Worm (Caenorhabditis elegans) whole organism, L2 larva: Measurements from ENCODE around the gene mes-1.

ENCODE experiments used
- C34F6.9 ChIP-seq: fragments of 150-350 bp; optimal IDR thresholded peaks from 2 replicates; lab custom pipeline; 2014; ENCODE audit warnings: missing biosample characterization, missing genetic modification characterization
- F13H6.1 ChIP-seq: sonication (generic microtip); optimal IDR thresholded peaks from 2 replicates; lab custom pipeline; 2016; ENCODE audit warnings: missing genetic modification characterization, missing compliant biosample characterization
- R02D3.7 ChIP-seq: fragments of 150-350 bp; optimal IDR thresholded peaks from 2 replicates; lab custom pipeline; 2014; ENCODE audit warnings: missing biosample characterization, missing genetic modification characterization
- Y55F3AM.14 ChIP-seq: fragments of 200-800 bp; sonication (Bioruptor generic); optimal IDR thresholded peaks from 2 replicates; lab custom pipeline; 2018; ENCODE audit warnings: mild to moderate bottlenecking, missing genetic modification characterization, missing compliant biosample characterization
- alr-1 ChIP-seq: fragments of 150-350 bp; optimal IDR thresholded peaks from 2 replicates; lab custom pipeline; 2014; ENCODE audit warnings: missing biosample characterization, missing genetic modification characterization
- aly-2 ChIP-seq: fragments of 150-350 bp; optimal IDR thresholded peaks from 2 replicates; lab custom pipeline; 2014; ENCODE audit warnings: missing biosample characterization, missing genetic modification characterization
- blmp-1 ChIP-seq: sonication (generic microtip); optimal IDR thresholded peaks from 2 replicates; lab custom pipeline; 2017; ENCODE audit warnings: missing genetic modification characterization, mild to moderate bottlenecking, missing compliant biosample characterization, antibody characterized with exemption, moderate library complexity; ENCODE audit not compliant: insufficient read depth
- dmd-4 ChIP-seq: sonication (generic microtip); optimal IDR thresholded peaks from 2 replicates; lab custom pipeline; 2017; ENCODE audit warnings: missing biosample characterization, missing genetic modification characterization
- elt-1 ChIP-seq: fragments of 150-350 bp; optimal IDR thresholded peaks from 2 replicates; lab custom pipeline; 2014; ENCODE audit warnings: missing biosample characterization, missing genetic modification characterization
- gmeb-1 ChIP-seq: fragments of 150-350 bp; optimal IDR thresholded peaks from 2 replicates; lab custom pipeline; 2014; ENCODE audit warnings: missing biosample characterization, missing genetic modification characterization
- lin-11 ChIP-seq: fragments of 150-350 bp; sonication (generic microtip); optimal IDR thresholded peaks from 2 replicates; lab custom pipeline; 2014; ENCODE audit warnings: missing biosample characterization, missing genetic modification characterization, inconsistent platforms, mixed read lengths
- lin-39 ChIP-seq: fragments of 150-350 bp; optimal IDR thresholded peaks from 2 replicates; lab custom pipeline; 2014; ENCODE audit warnings: missing biosample characterization, missing genetic modification reagents, missing genetic modification characterization
- lsy-2 ChIP-seq, 2 experiments: fragments of 150-350 bp in 1 of 2; sonication (generic microtip) in 1 of 2; optimal IDR thresholded peaks; 2 replicates each; lab custom pipeline; 2014 to 2017; ENCODE audit warnings: missing biosample characterization in 2 of 2, missing genetic modification characterization in 2 of 2
- mab-5 ChIP-seq: fragments of 150-350 bp; optimal IDR thresholded peaks from 2 replicates; lab custom pipeline; 2014; ENCODE audit warnings: missing biosample characterization, missing genetic modification characterization
- mbf-1 ChIP-seq: sonication (generic microtip); optimal IDR thresholded peaks from 2 replicates; lab custom pipeline; 2017; ENCODE audit warnings: missing biosample characterization, missing genetic modification characterization
- mdl-1 ChIP-seq, 2 experiments: fragments of 150-350 bp in 1 of 2; sonication (generic microtip) in 1 of 2; optimal IDR thresholded peaks; 2 replicates each; lab custom pipeline; 2017; ENCODE audit warnings: missing biosample characterization in 2 of 2, missing genetic modification characterization in 2 of 2
- nhr-10 ChIP-seq: sonication (generic microtip); optimal IDR thresholded peaks from 2 replicates; lab custom pipeline; 2017; ENCODE audit warnings: missing biosample characterization, missing genetic modification characterization
- nhr-11 ChIP-seq: fragments of 150-350 bp; optimal IDR thresholded peaks from 2 replicates; lab custom pipeline; 2014; ENCODE audit warnings: missing biosample characterization, missing genetic modification characterization
- nhr-12 ChIP-seq: fragments of 150-350 bp; optimal IDR thresholded peaks from 2 replicates; lab custom pipeline; 2014; ENCODE audit warnings: missing biosample characterization, missing genetic modification characterization
- nhr-129 ChIP-seq: fragments of 150-350 bp; optimal IDR thresholded peaks from 2 replicates; lab custom pipeline; 2014; ENCODE audit warnings: missing biosample characterization, missing genetic modification characterization
- nhr-21 ChIP-seq: fragments of 150-350 bp; optimal IDR thresholded peaks from 2 replicates; lab custom pipeline; 2014; ENCODE audit warnings: missing biosample characterization, missing genetic modification characterization
- nhr-23 ChIP-seq: fragments of 150-350 bp; optimal IDR thresholded peaks from 2 replicates; lab custom pipeline; 2014; ENCODE audit warnings: missing biosample characterization, missing genetic modification reagents, missing genetic modification characterization
- nhr-25 ChIP-seq: fragments of 150-350 bp; sonication (generic microtip); optimal IDR thresholded peaks from 3 replicates; lab custom pipeline; 2014; ENCODE audit warnings: missing biosample characterization, missing genetic modification characterization
- nhr-77 ChIP-seq: fragments of 150-350 bp; optimal IDR thresholded peaks from 2 replicates; lab custom pipeline; 2014; ENCODE audit warnings: missing biosample characterization, missing genetic modification characterization
- peb-1 ChIP-seq: fragments of 150-350 bp; optimal IDR thresholded peaks from 2 replicates; lab custom pipeline; 2014; ENCODE audit warnings: missing biosample characterization, missing genetic modification characterization
- sem-4 ChIP-seq: fragments of 150-350 bp; optimal IDR thresholded peaks from 2 replicates; lab custom pipeline; 2014; ENCODE audit warnings: missing biosample characterization, missing genetic modification reagents, missing genetic modification characterization
- skn-1 ChIP-seq: sonication (generic microtip); optimal IDR thresholded peaks from 2 replicates; lab custom pipeline; 2017; ENCODE audit warnings: missing biosample characterization, missing genetic modification characterization
- sma-3 ChIP-seq: sonication (generic microtip); optimal IDR thresholded peaks from 2 replicates; lab custom pipeline; 2016; ENCODE audit warnings: missing genetic modification reagents, missing genetic modification characterization, missing compliant biosample characterization
- sma-9 ChIP-seq, 2 experiments: fragments of 150-350 bp in 1 of 2; sonication (generic microtip) in 1 of 2; optimal IDR thresholded peaks; 2 replicates each; lab custom pipeline; 2014 to 2016; ENCODE audit warnings: missing genetic modification characterization in 2 of 2, mild to moderate bottlenecking in 1 of 2, missing biosample characterization in 1 of 2, missing compliant biosample characterization in 1 of 2, missing genetic modification reagents in 1 of 2, moderate library complexity in 1 of 2
- snpc-4 ChIP-seq: fragments of 150-350 bp; optimal IDR thresholded peaks from 2 replicates; lab custom pipeline; 2014; ENCODE audit warnings: missing biosample characterization, missing genetic modification characterization
- unc-39 ChIP-seq: fragments of 150-350 bp; optimal IDR thresholded peaks from 2 replicates; lab custom pipeline; 2014; ENCODE audit warnings: missing biosample characterization, missing genetic modification characterization
- unc-62 ChIP-seq: fragments of 150-350 bp; optimal IDR thresholded peaks from 2 replicates; lab custom pipeline; 2014; ENCODE audit warnings: missing biosample characterization, missing genetic modification reagents, missing genetic modification characterization
- ztf-4 ChIP-seq: fragments of 150-350 bp; optimal IDR thresholded peaks from 2 replicates; lab custom pipeline; 2014; ENCODE audit warnings: missing biosample characterization, missing genetic modification characterization

The mes-1 gene

ce11 chrX:11854903-11855302 is 2.4 kb upstream of the mes-1 start, which contains the start of gene F54F7.8:
Gene F54F7.8 (minus strand): TSS chrX:11855003.
- TF ChIP-seq mab-5 (tag; lab: Kevin White, UChicago), result no peak
- TF ChIP-seq lsy-2 (tag; optimal IDR thresholded peaks at IDR 0.05; lab: Kevin White, UChicago), result no peak
- no peak for TF ChIP-seq nhr-129 (tag; lab: Kevin White, UChicago)
- TF ChIP-seq skn-1 (tag; lab: Kevin White, UChicago), result no peak
- no peak for TF ChIP-seq snpc-4 (tag; lab: Kevin White, UChicago)
- TF ChIP-seq peb-1 (tag; lab: Kevin White, UChicago), result no peak
- no peak for TF ChIP-seq nhr-12 (tag; lab: Kevin White, UChicago)
- TF ChIP-seq lin-39 (tag; lab: Kevin White, UChicago), result no peak
- TF ChIP-seq sma-3 (GFP tag; lab: Kevin White, UChicago), result no peak
- no peak for TF ChIP-seq unc-39 (tag; lab: Kevin White, UChicago)

DNA sequence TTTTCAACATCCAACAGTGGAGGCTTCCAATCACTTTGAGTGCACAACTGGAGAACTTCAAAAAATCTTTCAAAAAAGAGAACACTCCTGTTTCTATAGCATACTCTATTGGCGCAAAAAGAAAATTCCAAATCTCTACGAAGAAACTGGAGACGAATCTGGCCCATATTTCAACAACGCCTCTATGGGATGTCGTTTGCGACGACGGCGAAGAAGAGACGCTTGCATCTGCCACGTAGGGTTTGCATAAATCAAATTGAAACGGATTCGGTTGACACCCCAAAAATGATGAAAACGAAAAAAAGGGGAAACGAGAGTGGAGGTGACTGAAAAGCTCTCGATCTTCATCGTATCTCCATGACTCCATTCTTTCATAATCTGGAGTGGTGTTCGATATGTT is 1.1 kb upstream of the mes-1 start:
- no peak for TF ChIP-seq gmeb-1 (tag; lab: Kevin White, UChicago)
- TF ChIP-seq elt-1 (tag; lab: Kevin White, UChicago), result no peak
- TF ChIP-seq lin-39 (tag; lab: Kevin White, UChicago), result no peak
- no peak for TF ChIP-seq dmd-4
- no peak for TF ChIP-seq sem-4 (tag; lab: Kevin White, UChicago)
- TF ChIP-seq C34F6.9 (tag; lab: Kevin White, UChicago), result no peak
- TF ChIP-seq lsy-2 (tag; optimal IDR thresholded peaks at IDR 0.05; lab: Kevin White, UChicago), result no peak
- no peak for TF ChIP-seq Y55F3AM.14
- no peak for TF ChIP-seq nhr-129 (tag; lab: Kevin White, UChicago)
- TF ChIP-seq aly-2 (tag; lab: Kevin White, UChicago), result no peak
- no peak for TF ChIP-seq peb-1 (tag; lab: Kevin White, UChicago)

DNA sequence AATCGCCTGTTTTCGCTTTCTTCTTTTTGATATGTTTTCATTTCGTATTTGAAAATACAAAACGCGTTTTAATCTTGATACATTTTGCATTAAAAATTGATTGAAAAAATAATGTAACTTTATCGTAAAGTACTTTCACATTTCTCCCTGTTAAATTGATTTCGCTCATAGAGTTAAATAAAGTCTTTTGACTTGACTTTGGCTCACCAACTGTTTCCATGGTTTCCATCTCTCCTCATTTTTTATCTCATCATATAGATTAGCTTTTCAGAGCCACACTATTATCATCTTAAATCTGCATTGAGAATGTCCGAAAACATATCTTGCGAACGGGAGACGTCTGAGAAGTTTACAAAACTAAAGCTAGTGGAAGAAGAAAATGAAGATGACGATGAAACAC is 6.0 kb downstream of the mes-1 start, which contains the start of gene F54F7.10:
Gene F54F7.10, plus strand, starts transcription at position 301 of the 400 bp plus-strand sequence.
- no peak for TF ChIP-seq skn-1 (tag; lab: Kevin White, UChicago)
- no peak for TF ChIP-seq sma-9 (GFP tag; optimal IDR thresholded peaks at IDR 0.05; lab: Kevin White, UChicago)
- no peak for TF ChIP-seq sma-9 (tag; optimal IDR thresholded peaks at IDR 0.05; lab: Kevin White, UChicago)
- TF ChIP-seq ztf-4 (tag; lab: Kevin White, UChicago), result no peak
- no peak for TF ChIP-seq nhr-11
- TF ChIP-seq mbf-1 (tag; lab: Kevin White, UChicago), result no peak
- TF ChIP-seq mdl-1 (tag; optimal IDR thresholded peaks at IDR 0.05; lab: Kevin White, UChicago), result no peak
- TF ChIP-seq blmp-1 (tag; lab: Kevin White, UChicago), result no peak
- no peak for TF ChIP-seq nhr-23
- no peak for TF ChIP-seq Y55F3AM.14
- TF ChIP-seq lin-39 (tag; lab: Kevin White, UChicago), result no peak
- no peak for TF ChIP-seq R02D3.7 (tag; lab: Kevin White, UChicago)
- no peak for TF ChIP-seq unc-62 (GFP tag; lab: Kevin White, UChicago)
- no peak for TF ChIP-seq mab-5 (tag; lab: Kevin White, UChicago)
- TF ChIP-seq F13H6.1, result no peak
- no peak for TF ChIP-seq sem-4 (tag; lab: Kevin White, UChicago)
- no peak for TF ChIP-seq sma-3 (GFP tag; lab: Kevin White, UChicago)
- TF ChIP-seq nhr-77 (tag; lab: Kevin White, UChicago), result no peak
- no peak for TF ChIP-seq lin-11 (tag; lab: Kevin White, UChicago)
- no peak for TF ChIP-seq nhr-25 (tag; lab: Kevin White, UChicago)

ce11 chrX:11865083-11865482 is 7.8 kb downstream of the mes-1 start, which contains the start of gene F54F7.6:
Gene F54F7.6 (plus strand): TSS chrX:11865383.
- TF ChIP-seq skn-1 (tag; lab: Kevin White, UChicago) (no peak), nhr-10 (tag; lab: Kevin White, UChicago) (no peak), mdl-1 (tag; optimal IDR thresholded peaks at IDR 0.05; lab: Kevin White, UChicago) (no peak), sma-3 (GFP tag; lab: Kevin White, UChicago) (no peak), blmp-1 (tag; lab: Kevin White, UChicago) (no peak), nhr-11 (no peak), R02D3.7 (tag; lab: Kevin White, UChicago) (no peak), lin-39 (tag; lab: Kevin White, UChicago) (no peak), nhr-23 (no peak), mbf-1 (tag; lab: Kevin White, UChicago) (no peak), nhr-21 (no peak), alr-1 (tag; lab: Kevin White, UChicago) (no peak)
